Worm (Caenorhabditis elegans) whole organism, late embryonic: Measurements from ENCODE around the gene gadr-2.

Source experiments
- F13H6.1 ChIP-seq: sonication (generic microtip); optimal IDR thresholded peaks from 2 replicates; lab custom pipeline; 2016; ENCODE audit warnings: missing genetic modification characterization, missing compliant biosample characterization
- K02D7.2 ChIP-seq: sonication (generic microtip); optimal IDR thresholded peaks from 2 replicates; lab custom pipeline; 2017; ENCODE audit warnings: mild to moderate bottlenecking, missing genetic modification characterization, missing compliant biosample characterization
- T23F11.4 ChIP-seq: fragments of 200-800 bp; sonication (Bioruptor generic); optimal IDR thresholded peaks from 2 replicates; lab custom pipeline; 2018; ENCODE audit warnings: mild to moderate bottlenecking, missing genetic modification characterization, missing compliant biosample characterization
- ahr-1 ChIP-seq: sonication (generic microtip); optimal IDR thresholded peaks from 2 replicates; lab custom pipeline; 2016; ENCODE audit warnings: missing genetic modification characterization, missing compliant biosample characterization
- ceh-14 ChIP-seq: sonication (generic microtip); optimal IDR thresholded peaks from 2 replicates; lab custom pipeline; 2016; ENCODE audit warnings: missing genotype, missing genetic modification characterization, missing compliant biosample characterization
- ceh-18 ChIP-seq: sonication (generic microtip); optimal IDR thresholded peaks from 2 replicates; lab custom pipeline; 2016; ENCODE audit warnings: missing genetic modification characterization, missing compliant biosample characterization
- ceh-2 ChIP-seq: sonication (generic microtip); optimal IDR thresholded peaks from 2 replicates; lab custom pipeline; 2016; ENCODE audit warnings: missing genotype, missing genetic modification characterization, missing compliant biosample characterization
- ceh-22 ChIP-seq: sonication (generic microtip); optimal IDR thresholded peaks from 2 replicates; lab custom pipeline; 2017; ENCODE audit warnings: missing biosample characterization, missing genetic modification characterization
- ceh-24 ChIP-seq: sonication (generic microtip); optimal IDR thresholded peaks from 2 replicates; lab custom pipeline; 2016; ENCODE audit warnings: mild to moderate bottlenecking, missing genetic modification characterization, missing compliant biosample characterization
- ceh-31 ChIP-seq: sonication (generic microtip); optimal IDR thresholded peaks from 2 replicates; lab custom pipeline; 2016; ENCODE audit warnings: missing genetic modification characterization, missing compliant biosample characterization
- ceh-45 ChIP-seq: fragments of 200-800 bp; sonication (Bioruptor generic); IDR thresholded peaks from 2 replicates; pipeline ENCODE4 v1.3.6; 2022; ENCODE audit warnings: missing genetic modification reagents, missing genetic modification characterization, missing compliant biosample characterization
- ceh-48 ChIP-seq: sonication (generic microtip); optimal IDR thresholded peaks from 2 replicates; lab custom pipeline; 2016; ENCODE audit warnings: missing genetic modification characterization, inconsistent platforms, missing compliant biosample characterization
- che-1 ChIP-seq: sonication (generic microtip); optimal IDR thresholded peaks from 2 replicates; lab custom pipeline; 2016; ENCODE audit warnings: mild to moderate bottlenecking, missing genetic modification characterization, missing compliant biosample characterization
- dmd-4 ChIP-seq: sonication (generic microtip); optimal IDR thresholded peaks from 2 replicates; lab custom pipeline; 2016; ENCODE audit warnings: borderline replicate concordance, missing genetic modification characterization, missing compliant biosample characterization
- ets-4 ChIP-seq: sonication (generic microtip); optimal IDR thresholded peaks from 2 replicates; lab custom pipeline; 2016; ENCODE audit warnings: missing genetic modification characterization, missing compliant biosample characterization
- fkh-10 ChIP-seq: fragments of 150-350 bp; optimal IDR thresholded peaks from 2 replicates; lab custom pipeline; 2014; ENCODE audit warnings: missing biosample characterization, missing genetic modification reagents, missing genetic modification characterization
- fkh-6 ChIP-seq: sonication (generic microtip); optimal IDR thresholded peaks from 2 replicates; lab custom pipeline; 2016; ENCODE audit warnings: missing genetic modification characterization, missing compliant biosample characterization
- lin-11 ChIP-seq: fragments of 200-800 bp; sonication (Bioruptor generic); optimal IDR thresholded peaks from 2 replicates; lab custom pipeline; 2018; ENCODE audit warnings: mild to moderate bottlenecking, missing genetic modification characterization, missing compliant biosample characterization
- madf-2 ChIP-seq: sonication (generic microtip); optimal IDR thresholded peaks from 2 replicates; lab custom pipeline; 2017; ENCODE audit warnings: missing genetic modification characterization, missing compliant biosample characterization
- nfya-1 ChIP-seq: sonication (generic microtip); optimal IDR thresholded peaks from 2 replicates; lab custom pipeline; 2017; ENCODE audit warnings: missing genetic modification characterization, mild to moderate bottlenecking, missing compliant biosample characterization, antibody characterized with exemption, moderate library complexity
- odd-2 ChIP-seq: sonication (generic microtip); optimal IDR thresholded peaks from 2 replicates; lab custom pipeline; 2017; ENCODE audit warnings: antibody characterized with exemption, mild to moderate bottlenecking, missing genetic modification characterization, missing compliant biosample characterization
- pag-3 ChIP-seq: sonication (generic microtip); optimal IDR thresholded peaks from 2 replicates; lab custom pipeline; 2016; ENCODE audit warnings: missing compliant biosample characterization, missing genetic modification characterization, borderline replicate concordance
- pax-1 ChIP-seq: fragments of 150-350 bp; optimal IDR thresholded peaks from 2 replicates; lab custom pipeline; 2014; ENCODE audit warnings: missing biosample characterization, missing genetic modification characterization
- pha-4 ChIP-seq: fragments of 150-350 bp; optimal IDR thresholded peaks from 2 replicates; lab custom pipeline; 2018; ENCODE audit warnings: missing biosample characterization, missing genetic modification reagents, missing genetic modification characterization
- pqm-1 ChIP-seq: sonication (generic microtip); optimal IDR thresholded peaks from 2 replicates; lab custom pipeline; 2016; ENCODE audit warnings: missing genetic modification characterization, missing compliant biosample characterization
- pros-1 ChIP-seq: fragments of 150-350 bp; optimal IDR thresholded peaks from 2 replicates; lab custom pipeline; 2014; ENCODE audit warnings: missing biosample characterization, missing genetic modification reagents, missing genetic modification characterization
- ref-2 ChIP-seq: sonication (generic microtip); optimal IDR thresholded peaks from 2 replicates; lab custom pipeline; 2016; ENCODE audit warnings: missing genetic modification characterization, missing compliant biosample characterization
- rnt-1 ChIP-seq: sonication (generic microtip); optimal IDR thresholded peaks from 2 replicates; lab custom pipeline; 2016; ENCODE audit warnings: missing genetic modification characterization, missing compliant biosample characterization
- sdc-2 ChIP-seq: sonication (generic microtip); optimal IDR thresholded peaks from 2 replicates; lab custom pipeline; 2016; ENCODE audit warnings: missing genotype, missing genetic modification characterization, missing compliant biosample characterization
- syd-9 ChIP-seq: sonication (generic microtip); optimal IDR thresholded peaks from 2 replicates; lab custom pipeline; 2016; ENCODE audit warnings: mild to moderate bottlenecking, missing genetic modification characterization, moderate library complexity, missing compliant biosample characterization
- tbx-2 ChIP-seq: sonication (generic microtip); optimal IDR thresholded peaks from 2 replicates; lab custom pipeline; 2016; ENCODE audit warnings: missing genetic modification characterization, missing compliant biosample characterization
- tbx-7 ChIP-seq: sonication (generic microtip); optimal IDR thresholded peaks from 2 replicates; lab custom pipeline; 2016; ENCODE audit warnings: missing genotype, missing genetic modification characterization, missing compliant biosample characterization
- ttx-3 ChIP-seq: sonication (generic microtip); optimal IDR thresholded peaks from 2 replicates; lab custom pipeline; 2016; ENCODE audit warnings: missing genetic modification reagents, missing genetic modification characterization, missing compliant biosample characterization
- unc-42 ChIP-seq: sonication (generic microtip); optimal IDR thresholded peaks from 2 replicates; lab custom pipeline; 2016; ENCODE audit warnings: missing genotype, missing genetic modification characterization, missing compliant biosample characterization
- zip-5 ChIP-seq: sonication (generic microtip); optimal IDR thresholded peaks from 2 replicates; lab custom pipeline; 2016; ENCODE audit warnings: missing genetic modification characterization, missing compliant biosample characterization

Gene gadr-2

ce11 chrIV:9496306-9496705 lies 11.4 kb upstream of the gadr-2 start, which contains the start of gene sru-3:
Gene sru-3, plus strand, starts transcription at chrIV:9496606.
- TF ChIP-seq odd-2 (no peak), ahr-1 (tag; lab: Kevin White, UChicago) (no peak), pros-1 (tag; lab: Kevin White, UChicago) (no peak), F13H6.1 (tag; lab: Kevin White, UChicago) (no peak), pqm-1 (tag; lab: Kevin White, UChicago) (no peak), pha-4 (tag; lab: Kevin White, UChicago) (no peak), dmd-4 (no peak), ceh-24 (tag; lab: Kevin White, UChicago) (no peak), ttx-3 (tag; lab: Kevin White, UChicago) (no peak), che-1 (tag; lab: Kevin White, UChicago) (no peak), syd-9 (tag; lab: Kevin White, UChicago) (no peak), madf-2 (tag; lab: Kevin White, UChicago) (no peak)

- TF ChIP-seq tbx-2 (tag; lab: Kevin White, UChicago) (no peak), pag-3 (no peak), ceh-22 (tag; lab: Kevin White, UChicago) (no peak), tbx-7 (tag; lab: Kevin White, UChicago) (no peak), ceh-45 (GFP tag; lab: Robert Waterston, UW) (no peak), ceh-31 (tag; lab: Kevin White, UChicago) (no peak), lin-11 (tag; lab: Kevin White, UChicago) (no peak), T23F11.4 (no peak)
- TF ChIP-seq, all 69 proteins: peak for 0
Observed at ce11 chrIV:9490320-9490719, 5.4 kb upstream of the gadr-2 start, which contains the start of gene sru-6. Gene sru-6, plus strand, starts transcription at chrIV:9490620.

ce11 chrIV:9488315-9488714 lies 3.4 kb upstream of the gadr-2 start, which contains the start of gene sru-1:
Gene sru-1, plus strand, starts transcription at chrIV:9488615.
- no peak for TF ChIP-seq pag-3
- TF ChIP-seq nfya-1 (tag; lab: Kevin White, UChicago): no peak
- no peak for TF ChIP-seq F13H6.1 (tag; lab: Kevin White, UChicago)
- no peak for TF ChIP-seq ceh-48 (tag; lab: Kevin White, UChicago)
- no peak for TF ChIP-seq tbx-7 (tag; lab: Kevin White, UChicago)
- TF ChIP-seq ref-2: no peak
- no peak for TF ChIP-seq unc-42 (tag; lab: Kevin White, UChicago)
- no peak for TF ChIP-seq ceh-31 (tag; lab: Kevin White, UChicago)
- no peak for TF ChIP-seq pha-4 (tag; lab: Kevin White, UChicago)
- TF ChIP-seq ceh-45 (GFP tag; lab: Robert Waterston, UW): no peak
- TF ChIP-seq syd-9 (tag; lab: Kevin White, UChicago): no peak
- no peak for TF ChIP-seq ceh-2 (tag; lab: Kevin White, UChicago)
- no peak for TF ChIP-seq fkh-10 (GFP tag; lab: Kevin White, UChicago)
- TF ChIP-seq fkh-6 (tag; lab: Kevin White, UChicago): no peak
- no peak for TF ChIP-seq ets-4 (tag; lab: Kevin White, UChicago)
- TF ChIP-seq K02D7.2: no peak
- no peak for TF ChIP-seq tbx-2 (tag; lab: Kevin White, UChicago)
- no peak for TF ChIP-seq odd-2
- no peak for TF ChIP-seq T23F11.4

ce11 chrIV:9486779-9487178 lies 1.8 kb upstream of the gadr-2 start:
- no peak for TF ChIP-seq sdc-2

- TF ChIP-seq ceh-18 (no peak), pax-1 (no peak), ceh-14 (tag; lab: Kevin White, UChicago) (no peak), ttx-3 (tag; lab: Kevin White, UChicago) (no peak), ahr-1 (tag; lab: Kevin White, UChicago) (no peak), zip-5 (tag; lab: Kevin White, UChicago) (no peak), nfya-1 (tag; lab: Kevin White, UChicago) (no peak), rnt-1 (no peak), ceh-22 (tag; lab: Kevin White, UChicago) (no peak), ceh-45 (GFP tag; lab: Robert Waterston, UW) (no peak), pag-3 (no peak)
Observed at ce11 chrIV:9485972-9486371, 1.0 kb upstream of the gadr-2 start, which contains the start of gene sru-2. Gene sru-2, plus strand, starts transcription at chrIV:9486272.
